Worm (Caenorhabditis elegans) whole organism, mixed stage, embryonic: ENCODE results near the gene daf-2.

ENCODE experiments used
- blmp-1 ChIP-seq: fragments of 150-350 bp; optimal IDR thresholded peaks from 2 replicates; lab custom pipeline; 2014; ENCODE audit warnings: missing biosample characterization, missing genetic modification characterization
- ceh-43 ChIP-seq: fragments of 200-800 bp; sonication (Bioruptor generic); optimal IDR thresholded peaks from 2 replicates; lab custom pipeline; 2018; ENCODE audit warnings: mild to moderate bottlenecking, missing genetic modification characterization, moderate library complexity, missing compliant biosample characterization
- ces-1 ChIP-seq: fragments of 150-350 bp; optimal IDR thresholded peaks from 2 replicates; lab custom pipeline; 2014; ENCODE audit warnings: missing biosample characterization, missing genetic modification reagents, missing genetic modification characterization
- lin-13 ChIP-seq: fragments of 150-350 bp; optimal IDR thresholded peaks from 2 replicates; lab custom pipeline; 2014; ENCODE audit warnings: missing biosample characterization, missing genetic modification characterization
- lsy-2 ChIP-seq: fragments of 150-350 bp; optimal IDR thresholded peaks from 2 replicates; lab custom pipeline; 2014; ENCODE audit warnings: missing biosample characterization, missing genetic modification characterization
- mab-5 ChIP-seq: fragments of 150-350 bp; optimal IDR thresholded peaks from 2 replicates; lab custom pipeline; 2014; ENCODE audit warnings: missing biosample characterization, missing genetic modification characterization
- mep-1 ChIP-seq: fragments of 150-350 bp; optimal IDR thresholded peaks from 2 replicates; lab custom pipeline; 2017; ENCODE audit warnings: missing biosample characterization, missing genetic modification reagents, missing genetic modification characterization, inconsistent platforms
- nhr-237 ChIP-seq: fragments of 150-350 bp; optimal IDR thresholded peaks from 2 replicates; lab custom pipeline; 2014; ENCODE audit warnings: missing biosample characterization, missing genetic modification characterization
- snpc-4 ChIP-seq: fragments of 150-350 bp; optimal IDR thresholded peaks from 2 replicates; lab custom pipeline; 2014; ENCODE audit warnings: missing biosample characterization, missing genetic modification characterization
- tbx-8 ChIP-seq: fragments of 200-800 bp; sonication (Bioruptor generic); optimal IDR thresholded peaks from 2 replicates; lab custom pipeline; 2018; ENCODE audit warnings: mild to moderate bottlenecking, missing genetic modification characterization, moderate library complexity, missing compliant biosample characterization
- unc-120 ChIP-seq: sonication (generic microtip); optimal IDR thresholded peaks from 2 replicates; lab custom pipeline; 2017; ENCODE audit warnings: missing genetic modification characterization, missing compliant biosample characterization; ENCODE audit not compliant: poor library complexity, severe bottlenecking
- unc-39 ChIP-seq: fragments of 150-350 bp; optimal IDR thresholded peaks from 2 replicates; lab custom pipeline; 2014; ENCODE audit warnings: missing biosample characterization, missing genetic modification characterization
- unc-62 ChIP-seq: fragments of 150-350 bp; optimal IDR thresholded peaks from 2 replicates; lab custom pipeline; 2014; ENCODE audit warnings: missing biosample characterization, missing genetic modification reagents, missing genetic modification characterization

DNA sequence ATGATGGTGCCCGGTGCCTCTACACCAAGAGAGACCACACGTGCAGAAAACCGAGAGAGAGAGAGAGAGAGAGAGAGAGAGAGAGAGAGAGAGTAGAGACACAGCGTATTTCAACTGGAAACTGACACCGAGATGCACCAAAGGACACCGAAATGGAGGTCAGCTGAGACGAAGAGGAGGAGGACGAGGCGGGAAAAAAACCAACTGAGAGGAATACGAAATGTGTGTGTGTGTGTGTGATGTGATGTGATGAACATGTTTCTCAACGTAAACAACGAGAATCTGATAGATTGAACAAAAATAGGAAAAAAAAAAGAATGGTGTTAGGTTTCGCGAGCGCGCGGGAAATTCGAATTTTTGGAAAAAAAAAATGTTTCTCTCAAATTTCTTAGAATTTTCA is 3.3 kb downstream of the daf-2 start:
- TF ChIP-seq unc-62 (GFP tag; lab: Kevin White, UChicago) = no peak
- TF ChIP-seq unc-120 (tag; lab: Kevin White, UChicago) = no peak
- TF ChIP-seq lsy-2 (tag; lab: Kevin White, UChicago) = no peak
- TF ChIP-seq mep-1 (tag; lab: Kevin White, UChicago) = no peak
- no peak for TF ChIP-seq unc-39 (tag; lab: Kevin White, UChicago)
- no peak for TF ChIP-seq ceh-43 (GFP tag; lab: Kevin White, UChicago)
- no peak for TF ChIP-seq lin-13 (tag; lab: Kevin White, UChicago)
- TF ChIP-seq snpc-4 (tag; lab: Kevin White, UChicago) = no peak
- no peak for TF ChIP-seq tbx-8 (GFP tag; lab: Kevin White, UChicago)
- no peak for TF ChIP-seq ces-1 (GFP tag; lab: Kevin White, UChicago)
- TF ChIP-seq blmp-1 (tag; lab: Kevin White, UChicago) = no peak
- no peak for TF ChIP-seq nhr-237
- no peak for TF ChIP-seq mab-5 (tag; lab: Kevin White, UChicago)
